Worm (Caenorhabditis elegans) whole organism, L3 larva: Measurements from ENCODE around the gene C39B5.6.

Experiments used
- R02D3.7 ChIP-seq: fragments of 150-350 bp; optimal IDR thresholded peaks from 2 replicates; lab custom pipeline; 2014; ENCODE audit warnings: missing biosample characterization, missing genetic modification characterization
- ZK546.5 ChIP-seq: sonication (generic microtip); optimal IDR thresholded peaks from 2 replicates; lab custom pipeline; 2017; ENCODE audit warnings: missing biosample characterization, missing genetic modification characterization
- aly-2 ChIP-seq: fragments of 150-350 bp; optimal IDR thresholded peaks from 2 replicates; lab custom pipeline; 2014; ENCODE audit warnings: missing biosample characterization, missing genetic modification characterization
- ceh-28 ChIP-seq: fragments of 150-350 bp; optimal IDR thresholded peaks from 2 replicates; lab custom pipeline; 2014; ENCODE audit warnings: missing biosample characterization, missing genetic modification reagents, missing genetic modification characterization
- ceh-82 ChIP-seq: fragments of 150-350 bp; optimal IDR thresholded peaks from 2 replicates; lab custom pipeline; 2014; ENCODE audit warnings: missing biosample characterization, missing genetic modification characterization
- daf-12 ChIP-seq: fragments of 150-350 bp; optimal IDR thresholded peaks from 2 replicates; lab custom pipeline; 2014; ENCODE audit warnings: missing biosample characterization, missing genetic modification reagents, missing genetic modification characterization
- egl-5 ChIP-seq: fragments of 150-350 bp; optimal IDR thresholded peaks from 2 replicates; lab custom pipeline; 2017; ENCODE audit warnings: missing biosample characterization, missing genetic modification reagents, missing genetic modification characterization, inconsistent platforms
- elt-2 ChIP-seq: sonication (generic microtip); optimal IDR thresholded peaks from 2 replicates; lab custom pipeline; 2016; ENCODE audit warnings: missing genetic modification reagents, mild to moderate bottlenecking, missing genetic modification characterization, missing compliant biosample characterization
- eor-1 ChIP-seq, 2 experiments: fragments of 150-350 bp; optimal IDR thresholded peaks; 2 replicates each; lab custom pipeline; 2014 to 2018; ENCODE audit warnings: missing biosample characterization in 2 of 2, missing genetic modification characterization in 2 of 2
- fkh-2 ChIP-seq: fragments of 150-350 bp; optimal IDR thresholded peaks from 2 replicates; lab custom pipeline; 2014; ENCODE audit warnings: missing biosample characterization, missing genetic modification reagents, missing genetic modification characterization
- hmg-11 ChIP-seq: sonication (generic microtip); optimal IDR thresholded peaks from 2 replicates; lab custom pipeline; 2016; ENCODE audit warnings: missing genetic modification characterization, missing compliant biosample characterization
- jun-1 ChIP-seq: fragments of 150-350 bp; optimal IDR thresholded peaks from 2 replicates; lab custom pipeline; 2014; ENCODE audit warnings: missing biosample characterization, missing genetic modification reagents, missing genetic modification characterization
- lin-15B ChIP-seq: fragments of 150-350 bp; optimal IDR thresholded peaks from 2 replicates; lab custom pipeline; 2014; ENCODE audit warnings: missing biosample characterization, missing genetic modification characterization
- lin-39 ChIP-seq: fragments of 150-350 bp; optimal IDR thresholded peaks from 2 replicates; lab custom pipeline; 2018; ENCODE audit warnings: missing biosample characterization, missing genetic modification reagents, missing genetic modification characterization
- lsy-12 ChIP-seq: sonication (generic microtip); optimal IDR thresholded peaks from 2 replicates; lab custom pipeline; 2016; ENCODE audit warnings: mild to moderate bottlenecking, missing genetic modification characterization, missing compliant biosample characterization
- mdl-1 ChIP-seq: fragments of 150-350 bp; optimal IDR thresholded peaks from 2 replicates; lab custom pipeline; 2014; ENCODE audit warnings: missing biosample characterization, missing genetic modification characterization
- mml-1 ChIP-seq: fragments of 150-350 bp; sonication (generic microtip); optimal IDR thresholded peaks from 3 replicates; lab custom pipeline; 2014; ENCODE audit warnings: missing biosample characterization, missing genetic modification characterization
- nfya-1 ChIP-seq: sonication (generic microtip); optimal IDR thresholded peaks from 2 replicates; lab custom pipeline; 2017; ENCODE audit warnings: missing genetic modification characterization, mild to moderate bottlenecking, missing compliant biosample characterization, antibody characterized with exemption, moderate library complexity; ENCODE audit not compliant: insufficient read depth
- nhr-11 ChIP-seq: fragments of 150-350 bp; optimal IDR thresholded peaks from 2 replicates; lab custom pipeline; 2014; ENCODE audit warnings: missing biosample characterization, missing genetic modification characterization
- nhr-237 ChIP-seq: fragments of 150-350 bp; optimal IDR thresholded peaks from 2 replicates; lab custom pipeline; 2014; ENCODE audit warnings: missing biosample characterization, missing genetic modification characterization
- nhr-25 ChIP-seq: sonication (generic microtip); optimal IDR thresholded peaks from 2 replicates; lab custom pipeline; 2017; ENCODE audit warnings: missing biosample characterization, missing genetic modification characterization
- nhr-77 ChIP-seq: fragments of 150-350 bp; optimal IDR thresholded peaks from 2 replicates; lab custom pipeline; 2014; ENCODE audit warnings: missing biosample characterization, missing genetic modification characterization
- pha-4 ChIP-seq: fragments of 150-350 bp; optimal IDR thresholded peaks from 2 replicates; lab custom pipeline; 2014; ENCODE audit warnings: missing biosample characterization, missing genetic modification reagents, missing genetic modification characterization
- pqm-1 ChIP-seq: fragments of 150-350 bp; optimal IDR thresholded peaks from 2 replicates; lab custom pipeline; 2017; ENCODE audit warnings: missing biosample characterization, missing genetic modification characterization, inconsistent platforms
- skn-1 ChIP-seq: fragments of 150-350 bp; optimal IDR thresholded peaks from 2 replicates; lab custom pipeline; 2014; ENCODE audit warnings: missing biosample characterization, missing genetic modification characterization
- unc-39 ChIP-seq: sonication (generic microtip); optimal IDR thresholded peaks from 4 replicates; lab custom pipeline; 2017; ENCODE audit warnings: missing biosample characterization, missing genetic modification characterization
- unc-62 ChIP-seq: fragments of 150-350 bp; sonication (generic microtip); optimal IDR thresholded peaks from 4 replicates; lab custom pipeline; 2014; ENCODE audit warnings: missing biosample characterization, missing genetic modification reagents, missing genetic modification characterization
- zag-1 ChIP-seq: fragments of 150-350 bp; optimal IDR thresholded peaks from 2 replicates; lab custom pipeline; 2014; ENCODE audit warnings: missing biosample characterization, missing genetic modification characterization
- ztf-11 ChIP-seq: fragments of 150-350 bp; optimal IDR thresholded peaks from 2 replicates; lab custom pipeline; 2014; ENCODE audit warnings: missing biosample characterization, missing genetic modification characterization
- ztf-4 ChIP-seq: fragments of 150-350 bp; optimal IDR thresholded peaks from 2 replicates; lab custom pipeline; 2014; ENCODE audit warnings: missing biosample characterization, missing genetic modification characterization

C39B5.6 gene

ce11 chrIII:2234192-2234934, 36.6 kb downstream of the C39B5.6 start, which contains the start of gene C39B5.2:
Gene C39B5.2 (plus strand): TSS chrIII:2234884.
- TF ChIP-seq pha-4 (tag; lab: Kevin White, UChicago) (no peak), ztf-11 (no peak), nhr-237 (no peak), hmg-11 (tag; lab: Kevin White, UChicago) (no peak), mdl-1 (tag; lab: Kevin White, UChicago) (no peak), skn-1 (no peak), ZK546.5 (tag; lab: Kevin White, UChicago) (no peak), ceh-82 (tag; lab: Kevin White, UChicago) (no peak), lsy-12 (no peak), mml-1 (no peak), unc-39 (tag; lab: Kevin White, UChicago) (no peak), lin-39 (tag; lab: Kevin White, UChicago) (no peak), daf-12 (tag; lab: Kevin White, UChicago) (no peak), unc-62 (GFP tag; lab: Kevin White, UChicago) (no peak), nhr-77 (tag; lab: Kevin White, UChicago) (no peak)

ce11 chrIII:2239587-2240144, 41.9 kb downstream of the C39B5.6 start, which contains the start of gene C39B5.10:
Gene C39B5.10 (minus strand): TSS chrIII:2239637.
- TF ChIP-seq jun-1 (tag; lab: Kevin White, UChicago): peak; percentile 35
- TF ChIP-seq fkh-2 (tag; lab: Kevin White, UChicago): no peak
- peak; percentile 93 for TF ChIP-seq elt-2 (tag; lab: Kevin White, UChicago)
- peak; percentile 79 for TF ChIP-seq pqm-1 (tag; lab: Kevin White, UChicago)
- TF ChIP-seq, all 47 proteins: peak for 3

ce11 chrIII:2240471-2240870, 42.7 kb downstream of the C39B5.6 start, which contains the start of gene srz-56:
Gene srz-56 (plus strand): TSS chrIII:2240771.
- TF ChIP-seq elt-2 (tag; lab: Kevin White, UChicago): no peak
- no peak for TF ChIP-seq R02D3.7 (tag; lab: Kevin White, UChicago)
- TF ChIP-seq egl-5 (tag; lab: Kevin White, UChicago): no peak
- TF ChIP-seq, all 47 proteins: peak for 0

ce11 chrIII:2243617-2244016, 45.8 kb downstream of the C39B5.6 start:
- TF ChIP-seq ztf-11: no peak
- no peak for TF ChIP-seq lin-39 (tag; lab: Kevin White, UChicago)
- TF ChIP-seq unc-39 (tag; lab: Kevin White, UChicago): no peak
- TF ChIP-seq ceh-28 (tag; lab: Kevin White, UChicago): no peak
- no peak for TF ChIP-seq nhr-25
- TF ChIP-seq lin-15B: no peak
- TF ChIP-seq fkh-2 (tag; lab: Kevin White, UChicago): no peak
- no peak for TF ChIP-seq elt-2 (tag; lab: Kevin White, UChicago)
- no peak for TF ChIP-seq zag-1
- TF ChIP-seq aly-2 (tag; lab: Kevin White, UChicago): no peak
- no peak for TF ChIP-seq nhr-11
- TF ChIP-seq nfya-1 (tag; lab: Kevin White, UChicago): no peak
- TF ChIP-seq skn-1: no peak
- TF ChIP-seq pha-4 (tag; lab: Kevin White, UChicago): no peak

ce11 chrIII:2245727-2246126, 47.9 kb downstream of the C39B5.6 start, which contains the start of gene srd-67:
Gene srd-67 (minus strand): TSS chrIII:2245827.
- TF ChIP-seq pha-4 (tag; lab: Kevin White, UChicago) (no peak), zag-1 (no peak), nhr-77 (tag; lab: Kevin White, UChicago) (no peak), unc-62 (GFP tag; lab: Kevin White, UChicago) (no peak), ztf-4 (tag; lab: Kevin White, UChicago) (no peak), eor-1 (tag; optimal IDR thresholded peaks at IDR 0.05; lab: Kevin White, UChicago) (no peak), daf-12 (tag; lab: Kevin White, UChicago) (no peak), ztf-11 (no peak), pqm-1 (tag; lab: Kevin White, UChicago) (no peak), unc-39 (tag; lab: Kevin White, UChicago) (no peak), R02D3.7 (tag; lab: Kevin White, UChicago) (no peak), lin-15B (no peak), mml-1 (no peak)
